In genomic region chr3L:15494599-15495271, dm6 we compare ENCODE assay signal across 1 fruit fly cellular context.
TF ChIP-seq lines count a peak whose summit lies in the region.

No protein-coding gene starts in this region.

TF ChIP-seq in whole organism, embryonic, 481 proteins besides CTCF, POLR2A, EP300 and RAD21 (continued from another document):
- TF ChIP-seq Dp (GFP tag; optimal IDR thresholded peaks at IDR 0.05; lab: Kevin White, UChicago) = no peak
- TF ChIP-seq C15 (GFP tag; IDR thresholded peaks at IDR 0.05; lab: Robert Waterston, UW) = no peak
- TF ChIP-seq vvl (GFP tag; IDR thresholded peaks at IDR 0.05; lab: Robert Waterston, UW) = 0 out of 2 replicates have a peak, but pooled peaks have one; percentile 0
- peak; percentile 20 for TF ChIP-seq CG2678 (tag; optimal IDR thresholded peaks at IDR 0.05; lab: Kevin White, UChicago)
- TF ChIP-seq CG10979 (tag; optimal IDR thresholded peaks at IDR 0.05; lab: Kevin White, UChicago) = no peak
- no peak for TF ChIP-seq peb (GFP tag; IDR thresholded peaks at IDR 0.05; lab: Robert Waterston, UW)
- TF ChIP-seq CG9437 (GFP tag; optimal IDR thresholded peaks at IDR 0.05; lab: Kevin White, UChicago) = no peak
- no peak for TF ChIP-seq sens-2 (GFP tag; IDR thresholded peaks at IDR 0.05; lab: Robert Waterston, UW)
- no peak for TF ChIP-seq shn (GFP tag; optimal IDR thresholded peaks at IDR 0.05; lab: Kevin White, UChicago)
- no peak for TF ChIP-seq CG10321 (GFP tag; IDR thresholded peaks at IDR 0.05; lab: Robert Waterston, UW)
- TF ChIP-seq unc-4 (GFP tag; IDR thresholded peaks at IDR 0.05; lab: Robert Waterston, UW; ENCODE audit: partially characterized antibody) = no peak
- TF ChIP-seq pita (GFP tag; optimal IDR thresholded peaks at IDR 0.05; lab: Kevin White, UChicago) = no peak
- 0 out of 2 replicates have a peak, but pooled peaks have one; percentile 7 for TF ChIP-seq CG1024 (GFP tag; IDR thresholded peaks at IDR 0.05; lab: Robert Waterston, UW)
- TF ChIP-seq sim (GFP tag; IDR thresholded peaks at IDR 0.05; lab: Robert Waterston, UW) = no peak
- TF ChIP-seq slbo (GFP tag; IDR thresholded peaks at IDR 0.05; lab: Robert Waterston, UW) = no peak
- no peak for TF ChIP-seq aop (GFP tag; IDR thresholded peaks at IDR 0.05; lab: Robert Waterston, UW)
- no peak for TF ChIP-seq dati (GFP tag; IDR thresholded peaks at IDR 0.05; lab: Robert Waterston, UW)
- no peak for TF ChIP-seq twi (tag; optimal IDR thresholded peaks at IDR 0.05; lab: Kevin White, UChicago)
- TF ChIP-seq CG5953 (GFP tag; IDR thresholded peaks at IDR 0.05; lab: Robert Waterston, UW) = no peak
- TF ChIP-seq Tbp (GFP tag; optimal IDR thresholded peaks at IDR 0.05; lab: Kevin White, UChicago) = no peak
- no peak for TF ChIP-seq kay (GFP tag; optimal IDR thresholded peaks at IDR 0.05; lab: Kevin White, UChicago)
- no peak for TF ChIP-seq CG17829 (tag; optimal IDR thresholded peaks at IDR 0.05; lab: Kevin White, UChicago)
- peak; percentile 25 for TF ChIP-seq lab (GFP tag; optimal IDR thresholded peaks at IDR 0.05; lab: Kevin White, UChicago)
- peak; percentile 21 for TF ChIP-seq exex (tag; optimal IDR thresholded peaks at IDR 0.05; lab: Kevin White, UChicago)
- TF ChIP-seq gfzf (GFP tag; optimal IDR thresholded peaks at IDR 0.05; lab: Kevin White, UChicago) = no peak
- TF ChIP-seq nerfin-1 (tag; optimal IDR thresholded peaks at IDR 0.05; lab: Kevin White, UChicago) = peak; percentile 7
- no peak for TF ChIP-seq Rx (GFP tag; IDR thresholded peaks at IDR 0.05; lab: Robert Waterston, UW)
- TF ChIP-seq B-H1 (GFP tag; IDR thresholded peaks at IDR 0.05; lab: Robert Waterston, UW) = no peak
- no peak for TF ChIP-seq knrl (GFP tag; IDR thresholded peaks at IDR 0.05; lab: Robert Waterston, UW; ENCODE audit: partially characterized antibody)
- TF ChIP-seq CG16779 (GFP tag; IDR thresholded peaks at IDR 0.05; lab: Robert Waterston, UW) = no peak
- TF ChIP-seq pnt (GFP tag; optimal IDR thresholded peaks at IDR 0.05; lab: Kevin White, UChicago) = no peak
- TF ChIP-seq sug (tag; optimal IDR thresholded peaks at IDR 0.05; lab: Kevin White, UChicago) = peak; percentile 1
- no peak for TF ChIP-seq MTF-1 (GFP tag; optimal IDR thresholded peaks at IDR 0.05; lab: Kevin White, UChicago; ENCODE audit: borderline replicate concordance)
- TF ChIP-seq tll (GFP tag; optimal IDR thresholded peaks at IDR 0.05; lab: Kevin White, UChicago) = no peak
- TF ChIP-seq cato (GFP tag; optimal IDR thresholded peaks at IDR 0.05; lab: Kevin White, UChicago; ENCODE audit: borderline replicate concordance) = no peak
- TF ChIP-seq Pdp1 (GFP tag; optimal IDR thresholded peaks at IDR 0.05; lab: Kevin White, UChicago) = peak in 1 of 2 experiments; percentile 51
- no peak for TF ChIP-seq Lhr (GFP tag; optimal IDR thresholded peaks at IDR 0.05; lab: Kevin White, UChicago)
- no peak for TF ChIP-seq CG8359 (GFP tag; optimal IDR thresholded peaks at IDR 0.05; lab: Kevin White, UChicago; ENCODE audit: borderline replicate concordance)
- no peak for TF ChIP-seq CG7786 (GFP tag; optimal IDR thresholded peaks at IDR 0.05; lab: Kevin White, UChicago)
- peak; percentile 49 for TF ChIP-seq sd (tag; optimal IDR thresholded peaks at IDR 0.05; lab: Kevin White, UChicago)
- TF ChIP-seq ash1 (GFP tag; optimal IDR thresholded peaks at IDR 0.05; lab: Kevin White, UChicago) = no peak
- TF ChIP-seq gsb-n (tag; optimal IDR thresholded peaks at IDR 0.05; lab: Kevin White, UChicago) = no peak
- no peak for TF ChIP-seq Gsc (GFP tag; IDR thresholded peaks at IDR 0.05; lab: Robert Waterston, UW)
- no peak for TF ChIP-seq CG11093 (GFP tag; IDR thresholded peaks at IDR 0.05; lab: Robert Waterston, UW)
- TF ChIP-seq dimm (GFP tag; IDR thresholded peaks at IDR 0.05; lab: Robert Waterston, UW) = no peak
- TF ChIP-seq Ets65A (GFP tag; lab: Kevin White, UChicago) = no peak
- TF ChIP-seq CG10267 (tag; optimal IDR thresholded peaks at IDR 0.05; lab: Kevin White, UChicago) = no peak
- no peak for TF ChIP-seq CG7987 (GFP tag; optimal IDR thresholded peaks at IDR 0.05; lab: Kevin White, UChicago)
- no peak for TF ChIP-seq esg (GFP tag; conservative IDR thresholded peaks at IDR 0.05; lab: Robert Waterston, UW)
- no peak for TF ChIP-seq CG5180 (GFP tag; optimal IDR thresholded peaks at IDR 0.05; lab: Kevin White, UChicago)
- no peak for TF ChIP-seq Stat92E (GFP tag; optimal IDR thresholded peaks at IDR 0.05; lab: Kevin White, UChicago)
- TF ChIP-seq pan (optimal IDR thresholded peaks at IDR 0.05; lab: Kevin White, UChicago) = no peak
- no peak for TF ChIP-seq pan (GFP tag; optimal IDR thresholded peaks at IDR 0.05 in 1 of 2, IDR thresholded peaks at IDR 0.05 in 1 of 2)
- no peak for TF ChIP-seq CG2120 (GFP tag; optimal IDR thresholded peaks at IDR 0.05; lab: Kevin White, UChicago)
- peak; percentile 35 for TF ChIP-seq ATbp (GFP tag; optimal IDR thresholded peaks at IDR 0.05; lab: Kevin White, UChicago)
- TF ChIP-seq Camta (GFP tag; optimal IDR thresholded peaks at IDR 0.05; lab: Kevin White, UChicago) = no peak
- no peak for TF ChIP-seq CG7745 (tag; optimal IDR thresholded peaks at IDR 0.05; lab: Kevin White, UChicago)
- TF ChIP-seq Atf-2 (GFP tag; optimal IDR thresholded peaks at IDR 0.05; lab: Kevin White, UChicago) = no peak
- TF ChIP-seq CG4707 (GFP tag; optimal IDR thresholded peaks at IDR 0.05; lab: Kevin White, UChicago) = peak; percentile 1
- TF ChIP-seq Kr (GFP tag; optimal IDR thresholded peaks at IDR 0.05; lab: Kevin White, UChicago) = no peak
- no peak for TF ChIP-seq CG4617 (GFP tag; optimal IDR thresholded peaks at IDR 0.05; lab: Kevin White, UChicago; ENCODE audit: borderline replicate concordance)
- TF ChIP-seq CG12391 (tag; optimal IDR thresholded peaks at IDR 0.05; lab: Kevin White, UChicago) = no peak
- TF ChIP-seq Dbx (GFP tag; IDR thresholded peaks at IDR 0.05; lab: Robert Waterston, UW) = 0 out of 3 replicates have a peak, but pooled peaks have one; percentile 35
- peak; percentile 20 for TF ChIP-seq CG15601 (tag; optimal IDR thresholded peaks at IDR 0.05; lab: Kevin White, UChicago)
- no peak for TF ChIP-seq CG13775 (GFP tag; optimal IDR thresholded peaks at IDR 0.05; lab: Kevin White, UChicago)
- no peak for TF ChIP-seq Spps (tag; optimal IDR thresholded peaks at IDR 0.05; lab: Kevin White, UChicago)
- no peak for TF ChIP-seq CG17385 (GFP tag; optimal IDR thresholded peaks at IDR 0.05; lab: Kevin White, UChicago)
- no peak for TF ChIP-seq salm (tag; optimal IDR thresholded peaks at IDR 0.05; lab: Kevin White, UChicago)
- TF ChIP-seq CG15073 (GFP tag; optimal IDR thresholded peaks at IDR 0.05; lab: Kevin White, UChicago) = no peak
- no peak for TF ChIP-seq CG3838 (GFP tag; optimal IDR thresholded peaks at IDR 0.05; lab: Kevin White, UChicago)
- TF ChIP-seq CG33557 (GFP tag; optimal IDR thresholded peaks at IDR 0.05; lab: Kevin White, UChicago) = no peak
- TF ChIP-seq nmo (GFP tag; optimal IDR thresholded peaks at IDR 0.05; lab: Kevin White, UChicago) = no peak
- TF ChIP-seq CG11456 (GFP tag; IDR thresholded peaks at IDR 0.05; lab: Robert Waterston, UW) = no peak
- no peak for TF ChIP-seq seq (GFP tag; IDR thresholded peaks at IDR 0.05; lab: Robert Waterston, UW)
- no peak for TF ChIP-seq CG9876 (GFP tag; optimal IDR thresholded peaks at IDR 0.05; lab: Kevin White, UChicago)
- TF ChIP-seq z (GFP tag; IDR thresholded peaks at IDR 0.05; lab: Robert Waterston, UW) = no peak
- TF ChIP-seq CG8765 (GFP tag; IDR thresholded peaks at IDR 0.05; lab: Robert Waterston, UW) = no peak
- TF ChIP-seq pros (GFP tag; optimal IDR thresholded peaks at IDR 0.05; lab: Kevin White, UChicago) = no peak
- no peak for TF ChIP-seq row (GFP tag; IDR thresholded peaks at IDR 0.05; lab: Robert Waterston, UW)
- TF ChIP-seq gem (tag; optimal IDR thresholded peaks at IDR 0.05; lab: Kevin White, UChicago) = no peak
- 0 out of 2 replicates have a peak, but pooled peaks have one; percentile 35 for TF ChIP-seq ato (GFP tag; IDR thresholded peaks at IDR 0.05; lab: Robert Waterston, UW; ENCODE audit: partially characterized antibody)
- TF ChIP-seq CG34224 (GFP tag; IDR thresholded peaks at IDR 0.05; lab: Robert Waterston, UW; ENCODE audit: partially characterized antibody) = no peak
- TF ChIP-seq HLHmδ (GFP tag; optimal IDR thresholded peaks at IDR 0.05; lab: Kevin White, UChicago) = no peak
- no peak for TF ChIP-seq ab (GFP tag; optimal IDR thresholded peaks at IDR 0.05; lab: Kevin White, UChicago)
- no peak for TF ChIP-seq D19A (tag; optimal IDR thresholded peaks at IDR 0.05; lab: Kevin White, UChicago)
- no peak for TF ChIP-seq cad (GFP tag; optimal IDR thresholded peaks at IDR 0.05; lab: Kevin White, UChicago)
- TF ChIP-seq Dek (tag; optimal IDR thresholded peaks at IDR 0.05; lab: Kevin White, UChicago) = no peak
- no peak for TF ChIP-seq CG1832 (GFP tag; optimal IDR thresholded peaks at IDR 0.05; lab: Kevin White, UChicago)
- no peak for TF ChIP-seq CG14667 (GFP tag; IDR thresholded peaks at IDR 0.05; lab: Robert Waterston, UW)
- TF ChIP-seq BtbVII (GFP tag; optimal IDR thresholded peaks at IDR 0.05; lab: Kevin White, UChicago) = no peak
- TF ChIP-seq CG12104 (GFP tag; optimal IDR thresholded peaks at IDR 0.05; lab: Kevin White, UChicago) = no peak
- TF ChIP-seq Aef1 (GFP tag; IDR thresholded peaks at IDR 0.05; lab: Robert Waterston, UW) = no peak
- TF ChIP-seq bowl (GFP tag; IDR thresholded peaks at IDR 0.05; lab: Robert Waterston, UW) = no peak
- TF ChIP-seq fd102C (GFP tag; optimal IDR thresholded peaks at IDR 0.05; lab: Kevin White, UChicago) = no peak
- TF ChIP-seq wek (GFP tag; optimal IDR thresholded peaks at IDR 0.05; lab: Kevin White, UChicago) = no peak
- TF ChIP-seq kni (GFP tag; optimal IDR thresholded peaks at IDR 0.05; lab: Kevin White, UChicago) = no peak
- no peak for TF ChIP-seq so (GFP tag; IDR thresholded peaks at IDR 0.05; lab: Robert Waterston, UW)
- peak; percentile 3 for TF ChIP-seq kah (GFP tag; optimal IDR thresholded peaks at IDR 0.05; lab: Kevin White, UChicago)
- no peak for TF ChIP-seq CG7963 (GFP tag; IDR thresholded peaks at IDR 0.05; lab: Robert Waterston, UW; ENCODE audit: partially characterized antibody)
- TF ChIP-seq chif (GFP tag; optimal IDR thresholded peaks at IDR 0.05; lab: Kevin White, UChicago) = no peak
- TF ChIP-seq corto (GFP tag; optimal IDR thresholded peaks at IDR 0.05; lab: Kevin White, UChicago) = no peak
- TF ChIP-seq E2f2 (GFP tag; IDR thresholded peaks at IDR 0.05; lab: Robert Waterston, UW) = no peak
- TF ChIP-seq Atf6 (GFP tag; IDR thresholded peaks at IDR 0.05; lab: Robert Waterston, UW) = no peak
- no peak for TF ChIP-seq zf30C (GFP tag; optimal IDR thresholded peaks at IDR 0.05; lab: Kevin White, UChicago)
- no peak for TF ChIP-seq grn (GFP tag; optimal IDR thresholded peaks at IDR 0.05; lab: Kevin White, UChicago)
- no peak for TF ChIP-seq CG32772 (GFP tag; IDR thresholded peaks at IDR 0.05; lab: Robert Waterston, UW)
- TF ChIP-seq BEAF-32 (GFP tag; optimal IDR thresholded peaks at IDR 0.05; lab: Kevin White, UChicago) = no peak
- no peak for TF ChIP-seq CG11398 (GFP tag; optimal IDR thresholded peaks at IDR 0.05; lab: Kevin White, UChicago)
- no peak for TF ChIP-seq nom (GFP tag; optimal IDR thresholded peaks at IDR 0.05; lab: Kevin White, UChicago)
- TF ChIP-seq Asciz (GFP tag; optimal IDR thresholded peaks at IDR 0.05; lab: Kevin White, UChicago) = peak; percentile 51
- TF ChIP-seq CG15514 (GFP tag; optimal IDR thresholded peaks at IDR 0.05; lab: Kevin White, UChicago) = no peak
- TF ChIP-seq Dip2 (GFP tag; IDR thresholded peaks at IDR 0.05; lab: Robert Waterston, UW) = no peak
- no peak for TF ChIP-seq CG31224 (GFP tag; IDR thresholded peaks at IDR 0.05; lab: Robert Waterston, UW)
- no peak for TF ChIP-seq NFAT (GFP tag; IDR thresholded peaks at IDR 0.05; lab: Robert Waterston, UW)
- TF ChIP-seq CG6854 (GFP tag; optimal IDR thresholded peaks at IDR 0.05; lab: Kevin White, UChicago) = no peak
- TF ChIP-seq CG16813 (GFP tag; IDR thresholded peaks at IDR 0.05; lab: Robert Waterston, UW; ENCODE audit: partially characterized antibody) = no peak
- TF ChIP-seq CG3163 (GFP tag; optimal IDR thresholded peaks at IDR 0.05; lab: Kevin White, UChicago) = peak; percentile 86
- no peak for TF ChIP-seq CG7928 (GFP tag; optimal IDR thresholded peaks at IDR 0.05; lab: Kevin White, UChicago)
- TF ChIP-seq CG5245 (GFP tag; optimal IDR thresholded peaks at IDR 0.05; lab: Kevin White, UChicago) = no peak
- no peak for TF ChIP-seq CG31365 (tag; optimal IDR thresholded peaks at IDR 0.05; lab: Kevin White, UChicago)
- TF ChIP-seq CkIIα-i1 (GFP tag; IDR thresholded peaks at IDR 0.05; lab: Robert Waterston, UW) = no peak
- TF ChIP-seq ewg (GFP tag; optimal IDR thresholded peaks at IDR 0.05; lab: Kevin White, UChicago) = no peak
- no peak for TF ChIP-seq CG1602 (GFP tag; optimal IDR thresholded peaks at IDR 0.05; lab: Kevin White, UChicago)
- TF ChIP-seq rib (GFP tag; IDR thresholded peaks at IDR 0.05; lab: Robert Waterston, UW) = no peak
- peak; percentile 56 to 65 for TF ChIP-seq Trl (optimal IDR thresholded peaks at IDR 0.05; lab: Kevin White, UChicago)
- TF ChIP-seq Trl (GFP tag; optimal IDR thresholded peaks at IDR 0.05; lab: Kevin White, UChicago) = no peak
- TF ChIP-seq vfl (GFP tag; optimal IDR thresholded peaks at IDR 0.05; lab: Kevin White, UChicago) = no peak
- no peak for TF ChIP-seq eve (GFP tag; optimal IDR thresholded peaks at IDR 0.05; lab: Kevin White, UChicago)
- TF ChIP-seq CG13287 (GFP tag; IDR thresholded peaks at IDR 0.05; lab: Robert Waterston, UW; ENCODE audit: partially characterized antibody) = no peak
- TF ChIP-seq CG13624 (GFP tag; optimal IDR thresholded peaks at IDR 0.05; lab: Kevin White, UChicago) = no peak
TF ChIP-seq in whole organism, embryonic: peak in this region for 22.
